Fruit fly (Drosophila melanogaster) whole organism, embryonic: ENCODE measurements around the gene Myo95E.

ENCODE experiments used
- Atf-2 ChIP-seq: fragments of 200-800 bp; sonication (Bioruptor generic); optimal IDR thresholded peaks from 2 replicates; lab custom pipeline; 2016; ENCODE audit warnings: missing biosample characterization, missing genetic modification characterization
- CG10147 ChIP-seq: fragments of 200-800 bp; sonication (Bioruptor generic); optimal IDR thresholded peaks from 2 replicates; lab custom pipeline; 2019; ENCODE audit warnings: missing biosample characterization, mild to moderate bottlenecking, missing genetic modification characterization, moderate library complexity
- CG10209 ChIP-seq: fragments of 200-800 bp; sonication (Bioruptor generic); optimal IDR thresholded peaks from 3 replicates; lab custom pipeline; 2017; ENCODE audit warnings: missing biosample characterization, mild to moderate bottlenecking, missing genetic modification characterization, missing genetic modification reagents
- CG10431 ChIP-seq: fragments of 200-800 bp; sonication (Bioruptor generic); optimal IDR thresholded peaks from 3 replicates; lab custom pipeline; 2018; ENCODE audit warnings: missing biosample characterization, mild to moderate bottlenecking, missing genetic modification characterization
- CG10462 ChIP-seq: fragments of 200-800 bp; sonication (Bioruptor generic); optimal IDR thresholded peaks from 2 replicates; lab custom pipeline; 2016; ENCODE audit warnings: missing biosample characterization, missing genetic modification characterization
- CG11085 ChIP-seq: fragments of 200-800 bp; sonication (Bioruptor generic); IDR thresholded peaks from 2 replicates; pipeline ENCODE4 v1.3.6; 2022; ENCODE audit warnings: missing biosample characterization, missing genetic modification characterization
- CG12071 ChIP-seq: fragments of 200-800 bp; sonication (Bioruptor generic); optimal IDR thresholded peaks from 3 replicates; lab custom pipeline; 2018; ENCODE audit warnings: missing biosample characterization, mild to moderate bottlenecking, missing genetic modification characterization
- CG12299 ChIP-seq: fragments of 200-800 bp; sonication (Bioruptor generic); optimal IDR thresholded peaks from 2 replicates; lab custom pipeline; 2018; ENCODE audit warnings: missing biosample characterization, mild to moderate bottlenecking, missing genetic modification characterization
- CG12391 ChIP-seq: fragments of 200-800 bp; sonication (Bioruptor generic); optimal IDR thresholded peaks from 3 replicates; lab custom pipeline; 2018; ENCODE audit warnings: missing biosample characterization, mild to moderate bottlenecking, missing genetic modification characterization, moderate library complexity
- CG1603 ChIP-seq: fragments of 200-800 bp; sonication (Bioruptor generic); optimal IDR thresholded peaks from 2 replicates; lab custom pipeline; 2019; ENCODE audit warnings: missing biosample characterization, mild to moderate bottlenecking, missing genetic modification characterization, moderate library complexity
- CG17328 ChIP-seq: fragments of 200-800 bp; sonication (Bioruptor generic); IDR thresholded peaks from 2 replicates; pipeline ENCODE4 v1.3.6; 2022; ENCODE audit warnings: missing biosample characterization, missing genetic modification characterization
- CG17568 ChIP-seq: fragments of 200-800 bp; sonication (Bioruptor generic); optimal IDR thresholded peaks from 2 replicates; lab custom pipeline; 2018; ENCODE audit warnings: missing biosample characterization, mild to moderate bottlenecking, missing genetic modification characterization, moderate library complexity
- CG2120 ChIP-seq: fragments of 200-800 bp; sonication (Bioruptor generic); optimal IDR thresholded peaks from 3 replicates; lab custom pipeline; 2016; ENCODE audit warnings: missing biosample characterization, missing genetic modification characterization
- CG30431 ChIP-seq: fragments of 200-800 bp; sonication (Bioruptor generic); optimal IDR thresholded peaks from 2 replicates; lab custom pipeline; 2017; ENCODE audit warnings: missing biosample characterization, missing genetic modification characterization
- CG31441 ChIP-seq: fragments of 200-800 bp; sonication (Bioruptor generic); IDR thresholded peaks from 2 replicates; pipeline ENCODE4 v1.3.6; 2022; ENCODE audit warnings: missing biosample characterization, missing genetic modification characterization
- CG34376 ChIP-seq: fragments of 200-800 bp; sonication (Bioruptor generic); optimal IDR thresholded peaks from 2 replicates; lab custom pipeline; 2018; ENCODE audit warnings: missing biosample characterization, mild to moderate bottlenecking, missing genetic modification characterization
- CG43689 ChIP-seq: fragments of 200-800 bp; sonication (Bioruptor generic); IDR thresholded peaks from 2 replicates; pipeline ENCODE4 v1.3.6; 2022; ENCODE audit warnings: missing biosample characterization, missing genetic modification characterization
- CG4404 ChIP-seq: fragments of 200-800 bp; sonication (Bioruptor generic); IDR thresholded peaks from 2 replicates; pipeline ENCODE4 v1.3.6; 2022; ENCODE audit warnings: missing biosample characterization, missing genetic modification characterization
- CG4617 ChIP-seq: fragments of 200-800 bp; sonication (Bioruptor generic); optimal IDR thresholded peaks from 3 replicates; lab custom pipeline; 2016; ENCODE audit warnings: missing biosample characterization, missing genetic modification characterization, borderline replicate concordance
- CG4820 ChIP-seq: fragments of 200-800 bp; sonication (Bioruptor generic); optimal IDR thresholded peaks from 3 replicates; lab custom pipeline; 2016; ENCODE audit warnings: missing biosample characterization, missing genetic modification characterization
- CG6175 ChIP-seq: fragments of 200-800 bp; sonication (Bioruptor generic); IDR thresholded peaks from 3 replicates; pipeline ENCODE4 v1.3.6; 2022; ENCODE audit warnings: missing biosample characterization, missing genetic modification characterization
- CG6813 ChIP-seq: fragments of 200-800 bp; sonication (Bioruptor generic); optimal IDR thresholded peaks from 2 replicates; lab custom pipeline; 2017; ENCODE audit warnings: missing biosample characterization, missing genetic modification characterization, mild to moderate bottlenecking, moderate library complexity, missing genetic modification reagents
- CG7928 ChIP-seq: fragments of 200-800 bp; sonication (Bioruptor generic); optimal IDR thresholded peaks from 2 replicates; lab custom pipeline; 2017; ENCODE audit warnings: missing biosample characterization, mild to moderate bottlenecking, missing genetic modification characterization
- CG7963 ChIP-seq: fragments of 200-800 bp; sonication (Bioruptor generic); IDR thresholded peaks from 3 replicates; pipeline ENCODE4 v1.3.6; 2022; ENCODE audit warnings: missing biosample characterization, missing genetic modification characterization; ENCODE audit not compliant: partially characterized antibody
- Dfd ChIP-seq, 2 experiments: fragments of >200 bp; optimal IDR thresholded peaks; 2 replicates each; lab custom pipeline; 2017; ENCODE audit warnings: missing biosample characterization in 2 of 2, missing genetic modification characterization in 2 of 2
- Dll ChIP-seq: fragments of 200-800 bp; sonication (Bioruptor generic); IDR thresholded peaks from 4 replicates; pipeline ENCODE4 v1.3.6; 2022; ENCODE audit warnings: missing biosample characterization, missing genetic modification characterization; ENCODE audit not compliant: partially characterized antibody
- Drgx ChIP-seq: fragments of 200-800 bp; sonication (Bioruptor generic); IDR thresholded peaks from 2 replicates; pipeline ENCODE4 v1.3.6; 2022; ENCODE audit warnings: missing biosample characterization, missing genetic modification characterization
- E2f2 ChIP-seq: fragments of 200-800 bp; sonication (Bioruptor generic); IDR thresholded peaks from 2 replicates; pipeline ENCODE4 v1.3.6; 2022; ENCODE audit warnings: missing biosample characterization, missing genetic modification characterization
- Gug ChIP-seq: fragments of 200-800 bp; sonication (Bioruptor generic); IDR thresholded peaks from 4 replicates; pipeline ENCODE4 v1.3.6; 2022; ENCODE audit warnings: missing biosample characterization, missing genetic modification characterization
- Hmr ChIP-seq: fragments of 200-800 bp; sonication (Bioruptor generic); optimal IDR thresholded peaks from 3 replicates; lab custom pipeline; 2017; ENCODE audit warnings: mild to moderate bottlenecking, missing biosample characterization, missing genetic modification reagents, missing genetic modification characterization
- Lpt ChIP-seq: fragments of >200 bp; optimal IDR thresholded peaks from 2 replicates; lab custom pipeline; 2018; ENCODE audit warnings: missing biosample characterization, missing genetic modification characterization
- Neu2 ChIP-seq: fragments of 200-800 bp; sonication (Bioruptor generic); optimal IDR thresholded peaks from 3 replicates; lab custom pipeline; 2016; ENCODE audit warnings: missing biosample characterization, missing genetic modification characterization, borderline replicate concordance
- Oaz ChIP-seq: fragments of 200-800 bp; sonication (Bioruptor generic); IDR thresholded peaks from 2 replicates; pipeline ENCODE4 v1.3.6; 2022; ENCODE audit warnings: missing biosample characterization, missing genetic modification characterization
- PHDP ChIP-seq: fragments of 200-800 bp; sonication (Bioruptor generic); optimal IDR thresholded peaks from 3 replicates; lab custom pipeline; 2018; ENCODE audit warnings: missing biosample characterization, mild to moderate bottlenecking, missing genetic modification characterization, moderate library complexity
- Side ChIP-seq: fragments of 200-800 bp; sonication (Bioruptor generic); optimal IDR thresholded peaks from 2 replicates; lab custom pipeline; 2016; ENCODE audit warnings: missing biosample characterization, missing genetic modification characterization
- Sox100B ChIP-seq: fragments of 200-800 bp; sonication (Bioruptor generic); optimal IDR thresholded peaks from 3 replicates; lab custom pipeline; 2018; ENCODE audit warnings: missing biosample characterization, mild to moderate bottlenecking, missing genetic modification characterization
- Trl ChIP-seq, 3 experiments: fragments of >200 bp in 2 of 3; fragments of 200-800 bp in 1 of 3; sonication (Bioruptor generic) in 1 of 3; optimal IDR thresholded peaks; 2 replicates in 1 of 3; 3 replicates in 2 of 3; lab custom pipeline; 2016 to 2017; ENCODE audit warnings: missing biosample characterization in 1 of 3, missing genetic modification characterization in 1 of 3
- ap ChIP-seq: fragments of 200-800 bp; sonication (Bioruptor generic); IDR thresholded peaks from 2 replicates; pipeline ENCODE4 v1.3.6; 2022; ENCODE audit warnings: missing biosample characterization, missing genetic modification characterization
- corto ChIP-seq: fragments of 200-800 bp; sonication (Bioruptor generic); optimal IDR thresholded peaks from 2 replicates; lab custom pipeline; 2016; ENCODE audit warnings: missing biosample characterization, mild to moderate bottlenecking, missing genetic modification characterization, moderate library complexity
- crol ChIP-seq: fragments of 200-800 bp; sonication (Bioruptor generic); IDR thresholded peaks from 2 replicates; pipeline ENCODE4 v1.3.6; 2022; ENCODE audit warnings: missing biosample characterization, missing genetic modification characterization
- cwo ChIP-seq: fragments of 200-800 bp; sonication (Bioruptor generic); optimal IDR thresholded peaks from 3 replicates; lab custom pipeline; 2017; ENCODE audit warnings: missing biosample characterization, missing genetic modification characterization, mild to moderate bottlenecking, moderate library complexity, missing genetic modification reagents
- dmrt99B ChIP-seq: fragments of 200-800 bp; sonication (Bioruptor generic); optimal IDR thresholded peaks from 2 replicates; lab custom pipeline; 2018; ENCODE audit warnings: missing biosample characterization, mild to moderate bottlenecking, missing genetic modification characterization, moderate library complexity
- h ChIP-seq: fragments of >200 bp; optimal IDR thresholded peaks from 2 replicates; lab custom pipeline; 2017
- her ChIP-seq: fragments of 200-800 bp; sonication (Bioruptor generic); optimal IDR thresholded peaks from 2 replicates; lab custom pipeline; 2016; ENCODE audit warnings: missing biosample characterization, missing genetic modification characterization
- lola ChIP-seq, 3 experiments: fragments of >200 bp in 2 of 3; fragments of 200-800 bp in 1 of 3; sonication (Bioruptor generic) in 1 of 3; optimal IDR thresholded peaks; 2 replicates each; lab custom pipeline; 2017 to 2019; ENCODE audit warnings: missing biosample characterization in 3 of 3, missing genetic modification characterization in 3 of 3, mild to moderate bottlenecking in 1 of 3, moderate library complexity in 1 of 3
- mam ChIP-seq: fragments of 200-800 bp; sonication (Bioruptor generic); optimal IDR thresholded peaks from 3 replicates; lab custom pipeline; 2016; ENCODE audit warnings: missing biosample characterization, missing genetic modification characterization
- mld ChIP-seq: fragments of 200-800 bp; sonication (Bioruptor generic); IDR thresholded peaks from 3 replicates; pipeline ENCODE4 v1.3.6; 2022; ENCODE audit warnings: missing biosample characterization, missing genetic modification characterization; ENCODE audit not compliant: partially characterized antibody
- prd ChIP-seq, 3 experiments: fragments of >200 bp in 2 of 3; fragments of 200-800 bp in 1 of 3; sonication (Bioruptor generic) in 1 of 3; optimal IDR thresholded peaks in 2 of 3; IDR thresholded peaks in 1 of 3; 2 replicates in 2 of 3; 3 replicates in 1 of 3; pipeline versions ENCODE4 v1.3.6 to Lab custom; 2017 to 2022; ENCODE audit warnings: missing biosample characterization in 1 of 3, missing genetic modification characterization in 1 of 3
- tup ChIP-seq: fragments of 200-800 bp; sonication (Bioruptor generic); optimal IDR thresholded peaks from 2 replicates; lab custom pipeline; 2016; ENCODE audit warnings: missing biosample characterization, mild to moderate bottlenecking, missing genetic modification characterization, moderate library complexity
- wdn ChIP-seq: fragments of 200-800 bp; sonication (Bioruptor generic); IDR thresholded peaks from 2 replicates; pipeline ENCODE4 v1.3.6; 2022; ENCODE audit warnings: missing biosample characterization, missing genetic modification characterization

Myo95E gene

DNA sequence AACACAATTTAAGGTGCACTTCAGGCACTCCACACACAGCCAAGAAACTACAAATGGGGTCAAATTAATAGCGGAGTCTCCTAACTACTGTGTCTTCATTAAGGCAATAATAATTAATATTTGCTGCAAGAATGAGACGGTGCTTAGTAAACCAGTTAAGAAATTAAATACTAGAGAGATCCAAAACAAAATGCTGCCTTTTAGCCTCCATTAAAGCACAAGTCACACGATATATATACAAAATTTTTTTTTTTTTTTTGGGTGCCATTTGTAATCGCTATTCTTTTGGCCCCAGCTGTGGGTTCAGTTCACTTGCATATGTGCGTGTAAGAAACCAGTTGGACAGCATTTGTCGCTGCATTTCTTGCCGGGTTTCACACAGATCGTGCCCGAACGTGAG is 42.1 kb upstream of the Myo95E start (continued):
- TF ChIP-seq CG4404 (GFP tag; lab: Robert Waterston, UW): no peak
- no peak for TF ChIP-seq Lpt (GFP tag; lab: Kevin White, UChicago)
- TF ChIP-seq CG4820 (GFP tag; lab: Kevin White, UChicago): peak; percentile 2
- peak; percentile 66 for TF ChIP-seq dmrt99B (tag; lab: Kevin White, UChicago)
- no peak for TF ChIP-seq CG30431 (GFP tag; lab: Kevin White, UChicago)
- no peak for TF ChIP-seq CG11085 (GFP tag; lab: Robert Waterston, UW)
- TF ChIP-seq corto (GFP tag; lab: Kevin White, UChicago): peak; percentile 24
- TF ChIP-seq CG7963 (GFP tag; lab: Robert Waterston, UW): no peak
- TF ChIP-seq CG10209: peak; percentile 4
- TF ChIP-seq Gug (GFP tag; lab: Robert Waterston, UW): no peak
- no peak for TF ChIP-seq Side (GFP tag; lab: Kevin White, UChicago)
- no peak for TF ChIP-seq CG6175 (GFP tag; lab: Robert Waterston, UW)
- TF ChIP-seq CG31441: peak; percentile 55
- TF ChIP-seq CG1603 (tag; lab: Kevin White, UChicago): no peak
- no peak for TF ChIP-seq crol (GFP tag; lab: Robert Waterston, UW)
- no peak for TF ChIP-seq Oaz (GFP tag; lab: Robert Waterston, UW)
- peak in 1 of 3 experiments; percentile 17 for TF ChIP-seq lola (GFP tag; optimal IDR thresholded peaks at IDR 0.05; lab: Kevin White, UChicago)
- no peak for TF ChIP-seq tup (GFP tag; lab: Kevin White, UChicago)
- TF ChIP-seq her (GFP tag; lab: Kevin White, UChicago): no peak
- TF ChIP-seq CG2120 (GFP tag; lab: Kevin White, UChicago): no peak
- peak; percentile 15; the same call in 1 of the 2 replicates for TF ChIP-seq E2f2 (GFP tag; lab: Robert Waterston, UW)
- TF ChIP-seq PHDP (tag; lab: Kevin White, UChicago): no peak
- no peak for TF ChIP-seq CG12071
- TF ChIP-seq Hmr (GFP tag; lab: Kevin White, UChicago): no peak
- TF ChIP-seq CG43689: no peak
- no peak for TF ChIP-seq h
- no peak for TF ChIP-seq mam (GFP tag; lab: Kevin White, UChicago)
- TF ChIP-seq CG17328 (GFP tag; lab: Robert Waterston, UW): peak; percentile 29
- no peak for TF ChIP-seq CG10431 (GFP tag; lab: Kevin White, UChicago)
- TF ChIP-seq ap (GFP tag; lab: Robert Waterston, UW): no peak
- TF ChIP-seq CG34376: no peak
- TF ChIP-seq Sox100B (GFP tag; lab: Kevin White, UChicago): peak; percentile 50
- no peak for TF ChIP-seq CG4617 (GFP tag; lab: Kevin White, UChicago)
- no peak for TF ChIP-seq Dfd (GFP tag; optimal IDR thresholded peaks at IDR 0.05; lab: Kevin White, UChicago)
- no peak for TF ChIP-seq CG10462 (GFP tag; lab: Kevin White, UChicago)
- no peak for TF ChIP-seq CG6813 (GFP tag; lab: Kevin White, UChicago)
- TF ChIP-seq Dll: no peak
- peak; percentile 85 for TF ChIP-seq Drgx
- TF ChIP-seq Atf-2 (GFP tag; lab: Kevin White, UChicago): no peak
- no peak for TF ChIP-seq cwo (GFP tag; lab: Kevin White, UChicago)
- TF ChIP-seq CG17568 (GFP tag; lab: Kevin White, UChicago): no peak
- TF ChIP-seq prd (optimal IDR thresholded peaks at IDR 0.05; lab: Kevin White, UChicago): no peak
- no peak for TF ChIP-seq prd (GFP tag; IDR thresholded peaks at IDR 0.05; lab: Robert Waterston, UW)
- TF ChIP-seq CG7928 (GFP tag; lab: Kevin White, UChicago): no peak
- no peak for TF ChIP-seq Neu2 (GFP tag; lab: Kevin White, UChicago)
- TF ChIP-seq CG10147: no peak
- no peak for TF ChIP-seq CG12299 (tag; lab: Kevin White, UChicago)
- no peak for TF ChIP-seq mld (GFP tag; lab: Robert Waterston, UW)
- TF ChIP-seq Trl (optimal IDR thresholded peaks at IDR 0.05; lab: Kevin White, UChicago): no peak
- TF ChIP-seq Trl (GFP tag; optimal IDR thresholded peaks at IDR 0.05; lab: Kevin White, UChicago): no peak
- TF ChIP-seq wdn: no peak
- peak; percentile 23 for TF ChIP-seq CG12391 (tag; lab: Kevin White, UChicago)
